Fruit fly (Drosophila melanogaster) whole organism, wandering third instar larva: ENCODE measurements around the gene Dlg5.
A peak's percentile ranks its signal among the peaks of the same experiment; 100 is the strongest.

ENCODE experiments used
- Abd-B ChIP-seq: fragments of >200 bp; optimal IDR thresholded peaks from 2 replicates; lab custom pipeline; 2017; ENCODE audit warnings: missing biosample characterization, missing genetic modification characterization
- CG9705 ChIP-seq: fragments of 200-800 bp; sonication (Bioruptor generic); optimal IDR thresholded peaks from 2 replicates; lab custom pipeline; 2018; ENCODE audit warnings: missing biosample characterization, mild to moderate bottlenecking, missing genetic modification characterization
- CrebA ChIP-seq: fragments of 200-800 bp; sonication (Bioruptor generic); optimal IDR thresholded peaks from 2 replicates; lab custom pipeline; 2016; ENCODE audit warnings: missing biosample characterization, mild to moderate bottlenecking, missing genetic modification characterization, borderline replicate concordance
- Dfd ChIP-seq: fragments of >200 bp; optimal IDR thresholded peaks from 2 replicates; lab custom pipeline; 2017; ENCODE audit warnings: missing biosample characterization, missing genetic modification characterization
- Dif ChIP-seq: fragments of 200-275, 200-300 bp; sonication (Bioruptor generic); optimal IDR thresholded peaks from 2 replicates; lab custom pipeline; 2018; ENCODE audit warnings: missing biosample characterization, missing genetic modification characterization; ENCODE audit not compliant: partially characterized antibody
- GATAd ChIP-seq: sonication (Bioruptor generic); optimal IDR thresholded peaks from 2 replicates; lab custom pipeline; 2016; ENCODE audit warnings: missing biosample characterization, missing genetic modification characterization
- HLH106 ChIP-seq: fragments of 200-800 bp; optimal IDR thresholded peaks from 3 replicates; lab custom pipeline; 2019; ENCODE audit warnings: missing biosample characterization, mild to moderate bottlenecking, missing genetic modification characterization, moderate library complexity
- Hr78 ChIP-seq: fragments of >200 bp; optimal IDR thresholded peaks from 2 replicates; lab custom pipeline; 2017; ENCODE audit warnings: missing biosample characterization, missing genetic modification characterization
- Hr83 ChIP-seq: fragments of 200-300 bp; sonication (Bioruptor generic); optimal IDR thresholded peaks from 2 replicates; lab custom pipeline; 2016; ENCODE audit warnings: missing biosample characterization, mild to moderate bottlenecking, missing genetic modification characterization, moderate library complexity; ENCODE audit not compliant: poor library complexity, severe bottlenecking
- Jra ChIP-seq: sonication (Bioruptor generic); optimal IDR thresholded peaks from 2 replicates; lab custom pipeline; 2016; ENCODE audit warnings: missing biosample characterization, missing genetic modification characterization
- Mio ChIP-seq: sonication (Bioruptor generic); optimal IDR thresholded peaks from 2 replicates; lab custom pipeline; 2016; ENCODE audit warnings: missing biosample characterization, missing genetic modification characterization
- Myc ChIP-seq: fragments of >200 bp; optimal IDR thresholded peaks from 2 replicates; lab custom pipeline; 2017
- N ChIP-seq: fragments of >200 bp; optimal IDR thresholded peaks from 2 replicates; lab custom pipeline; 2018; ENCODE audit warnings: missing biosample characterization, missing external identifiers, missing genetic modification characterization
- OdsH ChIP-seq: fragments of 200-800 bp; sonication (Bioruptor generic); optimal IDR thresholded peaks from 2 replicates; lab custom pipeline; 2016; ENCODE audit warnings: missing biosample characterization, mild to moderate bottlenecking, missing genetic modification characterization
- Vsx2 ChIP-seq: fragments of 200-300, 225-300 bp; sonication (Bioruptor generic); optimal IDR thresholded peaks from 2 replicates; lab custom pipeline; 2018; ENCODE audit warnings: missing biosample characterization, missing genetic modification characterization; ENCODE audit not compliant: partially characterized antibody
- br ChIP-seq: fragments of 200-800 bp; sonication (Bioruptor generic); optimal IDR thresholded peaks from 2 replicates; lab custom pipeline; 2016; ENCODE audit warnings: missing biosample characterization, missing genetic modification characterization
- brk ChIP-seq: fragments of 200-800 bp; sonication (Bioruptor generic); optimal IDR thresholded peaks from 2 replicates; lab custom pipeline; 2016; ENCODE audit warnings: missing biosample characterization, mild to moderate bottlenecking, missing genetic modification characterization
- dl ChIP-seq, 2 experiments: fragments of 175-275, 200-275 bp in 1 of 2; fragments of 200-275 bp in 1 of 2; sonication (Bioruptor generic); optimal IDR thresholded peaks; lab custom pipeline; 2018; ENCODE audit warnings: mild to moderate bottlenecking in 2 of 2, missing biosample characterization in 2 of 2, missing genetic modification characterization in 2 of 2, moderate library complexity in 2 of 2; ENCODE audit not compliant: partially characterized antibody in 2 of 2, insufficient read depth in 1 of 2
- dmrt93B ChIP-seq: fragments of 200-800 bp; sonication (Bioruptor generic); optimal IDR thresholded peaks from 2 replicates; lab custom pipeline; 2018; ENCODE audit warnings: missing biosample characterization, mild to moderate bottlenecking, missing genetic modification characterization
- dsf ChIP-seq: sonication (Bioruptor generic); optimal IDR thresholded peaks from 2 replicates; lab custom pipeline; 2016; ENCODE audit warnings: missing biosample characterization, missing genetic modification characterization, borderline replicate concordance
- ey ChIP-seq: fragments of 200-800 bp; sonication (Bioruptor generic); optimal IDR thresholded peaks from 2 replicates; lab custom pipeline; 2016; ENCODE audit warnings: missing biosample characterization, missing genetic modification characterization
- fru ChIP-seq: fragments of 200-800 bp; sonication (Bioruptor generic); optimal IDR thresholded peaks from 3 replicates; lab custom pipeline; 2016; ENCODE audit warnings: missing biosample characterization, mild to moderate bottlenecking, missing genetic modification characterization
- h ChIP-seq: fragments of 200-800 bp; sonication (Bioruptor generic); optimal IDR thresholded peaks from 3 replicates; lab custom pipeline; 2016; ENCODE audit warnings: missing biosample characterization, mild to moderate bottlenecking, missing genetic modification characterization
- jim ChIP-seq: fragments of 175-275, 200-325 bp; sonication (Bioruptor generic); optimal IDR thresholded peaks from 2 replicates; lab custom pipeline; 2016; ENCODE audit warnings: missing biosample characterization, mild to moderate bottlenecking, missing genetic modification characterization
- psq ChIP-seq: fragments of 200-800 bp; sonication (Bioruptor generic); optimal IDR thresholded peaks from 3 replicates; lab custom pipeline; 2017; ENCODE audit warnings: missing biosample characterization, mild to moderate bottlenecking, missing genetic modification characterization, moderate library complexity
- rgr ChIP-seq: fragments of 200-800 bp; sonication (Bioruptor generic); optimal IDR thresholded peaks from 3 replicates; lab custom pipeline; 2016; ENCODE audit warnings: missing biosample characterization, mild to moderate bottlenecking, missing genetic modification characterization
- sage ChIP-seq: fragments of 200-800 bp; sonication (Bioruptor generic); optimal IDR thresholded peaks from 2 replicates; lab custom pipeline; 2016; ENCODE audit warnings: missing biosample characterization, mild to moderate bottlenecking, missing genetic modification characterization
- tai ChIP-seq: sonication (Bioruptor generic); optimal IDR thresholded peaks from 2 replicates; lab custom pipeline; 2016; ENCODE audit warnings: missing biosample characterization, missing genetic modification characterization
- usp ChIP-seq: fragments of >200 bp; optimal IDR thresholded peaks from 2 replicates; lab custom pipeline; 2017; ENCODE audit warnings: missing biosample characterization, missing genetic modification characterization
- woc ChIP-seq: sonication (Bioruptor generic); optimal IDR thresholded peaks from 2 replicates; lab custom pipeline; 2016; ENCODE audit warnings: missing biosample characterization, mild to moderate bottlenecking, missing genetic modification characterization

Gene Dlg5

DNA sequence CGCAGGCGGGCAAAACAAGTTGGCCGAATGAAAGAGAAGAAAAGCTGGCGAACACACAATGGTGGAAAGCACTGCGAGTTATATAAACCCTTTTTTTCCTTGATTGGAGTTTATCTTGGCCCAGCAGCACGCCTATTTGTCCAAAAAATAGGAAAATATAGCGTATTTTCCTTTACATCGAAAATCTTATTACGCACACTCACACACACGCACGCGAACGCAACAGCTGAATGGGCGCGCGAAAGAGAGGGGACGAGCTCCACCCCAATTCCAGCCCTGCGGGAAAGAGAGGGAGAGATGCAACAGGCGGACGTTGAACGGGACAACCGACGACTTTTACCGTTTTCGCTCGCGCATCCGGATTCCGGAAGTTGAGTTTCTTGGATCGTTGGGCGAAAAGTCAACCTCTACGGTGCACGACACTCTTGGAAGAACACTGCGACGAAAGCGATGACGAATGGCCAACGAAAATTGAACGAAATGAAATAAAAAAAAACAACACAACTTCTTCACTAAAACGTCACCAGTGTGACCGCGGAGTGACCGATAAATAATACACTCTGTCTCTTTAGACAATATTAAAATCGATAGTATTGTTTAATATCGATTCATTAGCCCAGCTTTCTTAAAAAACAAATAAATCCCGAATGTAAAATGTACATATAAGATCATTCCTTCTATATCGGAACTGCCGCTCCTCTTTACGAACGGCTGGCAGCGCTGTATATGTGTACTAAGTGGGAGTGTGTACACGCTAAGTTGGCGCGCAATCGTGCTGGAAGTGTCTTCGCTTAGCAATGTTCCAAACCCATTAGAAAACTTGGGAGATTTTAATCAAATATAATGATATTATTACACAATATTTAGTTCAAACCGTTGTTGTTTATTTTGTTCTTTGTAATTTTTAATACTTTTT is at the start of gene Dlg5, which contains the start of gene CG4970:
Gene Dlg5 (minus strand): TSS at position 556 of the 916 bp plus-strand sequence.
Gene CG4970 (plus strand): TSS at position 866 of the 916 bp plus-strand sequence.
- TF ChIP-seq Myc (lab: Kevin White, UChicago) = peak; percentile 58
- TF ChIP-seq N (GFP tag; lab: Kevin White, UChicago) = peak; percentile 75
- no peak for TF ChIP-seq Vsx2 (GFP tag; lab: Kevin White, UChicago)
- peak; percentile 55 for TF ChIP-seq Abd-B (GFP tag; lab: Kevin White, UChicago)
- peak; percentile 1 for TF ChIP-seq Jra (GFP tag; lab: Kevin White, UChicago)
- no peak for TF ChIP-seq Hr78
- TF ChIP-seq jim (GFP tag; lab: Kevin White, UChicago) = peak; percentile 40
- TF ChIP-seq, all 38 proteins: peak for 5

DNA sequence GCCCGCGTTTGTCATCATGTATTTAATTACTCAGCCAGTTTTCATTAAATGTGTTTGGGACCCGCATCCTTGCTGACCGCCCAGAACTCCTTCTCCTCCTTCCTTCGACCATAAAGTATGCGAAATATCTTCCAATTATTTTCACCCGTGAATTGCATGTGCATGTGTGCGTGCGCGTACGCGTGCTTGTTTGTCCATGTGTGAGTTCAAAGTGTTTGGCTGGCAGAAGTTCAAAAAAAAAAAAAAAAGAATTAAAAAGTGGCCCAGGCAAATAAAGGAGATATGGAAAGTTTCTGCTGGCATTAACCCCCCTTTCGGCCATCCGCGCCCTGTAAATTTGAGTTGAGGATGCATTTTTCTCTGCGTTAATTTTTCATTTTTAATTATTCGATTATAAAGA is 36.9 kb upstream of the Dlg5 start:
- TF ChIP-seq CrebA (GFP tag; lab: Kevin White, UChicago) (no peak), dsf (GFP tag; lab: Kevin White, UChicago) (no peak), N (GFP tag; lab: Kevin White, UChicago) (no peak), GATAd (GFP tag; lab: Kevin White, UChicago) (no peak), Dif (no peak), rgr (no peak), jim (GFP tag; lab: Kevin White, UChicago) (no peak), Vsx2 (GFP tag; lab: Kevin White, UChicago) (no peak), brk (GFP tag; lab: Kevin White, UChicago) (no peak), Dfd (GFP tag; lab: Kevin White, UChicago) (no peak), CG9705 (GFP tag; lab: Kevin White, UChicago) (no peak), tai (GFP tag; lab: Kevin White, UChicago) (no peak)
- TF ChIP-seq, all 38 proteins: peak for 0

DNA sequence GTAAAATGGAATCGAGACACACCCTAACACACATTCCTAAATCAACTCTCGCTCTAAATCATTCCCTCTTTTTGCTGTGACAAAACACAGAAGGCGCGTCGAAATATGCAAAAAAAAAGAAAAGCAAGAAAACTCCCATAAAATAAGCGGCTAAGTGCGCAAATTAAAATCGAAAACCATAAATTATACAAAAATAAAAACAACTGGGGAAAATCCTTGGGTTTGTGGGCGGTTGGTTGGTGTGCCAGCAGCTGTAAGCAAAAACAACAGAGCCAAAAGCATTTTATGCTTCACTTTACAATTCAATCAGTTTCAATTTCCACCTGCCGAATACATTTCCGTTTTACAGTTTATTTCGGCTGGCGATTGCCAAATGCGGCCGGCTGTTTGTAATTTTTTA is 19.0 kb upstream of the Dlg5 start, which contains the start of gene CG43438:
Gene CG43438 (plus strand): TSS at position 301 of the 400 bp plus-strand sequence.
- no peak for TF ChIP-seq HLH106 (tag; lab: Kevin White, UChicago)
- TF ChIP-seq brk (GFP tag; lab: Kevin White, UChicago) = no peak

DNA sequence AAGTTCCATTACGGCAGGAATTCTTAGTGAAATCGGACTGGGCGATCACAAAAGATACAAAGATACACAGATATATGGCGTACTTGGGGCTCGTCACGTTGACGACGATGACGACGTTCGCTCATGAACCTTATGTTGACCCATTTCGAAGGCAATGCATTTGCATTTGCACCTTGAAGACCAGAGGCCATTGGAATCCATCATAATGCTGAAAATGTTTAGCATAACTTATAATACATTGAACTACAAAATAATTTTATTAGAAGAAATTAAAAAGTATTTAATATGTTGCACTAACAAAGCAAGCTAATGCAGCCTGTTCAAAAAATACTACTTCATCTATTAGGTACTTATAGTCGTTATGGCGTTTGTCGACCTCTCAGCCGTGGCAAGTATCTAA is 14.6 kb upstream of the Dlg5 start, which contains the start of gene CG34162:
Gene CG34162 (plus strand): TSS at position 301 of the 400 bp plus-strand sequence.
- TF ChIP-seq dmrt93B (GFP tag; lab: Kevin White, UChicago) (no peak), rgr (no peak), h (GFP tag; lab: Kevin White, UChicago) (no peak), Abd-B (GFP tag; lab: Kevin White, UChicago) (no peak), Dfd (GFP tag; lab: Kevin White, UChicago) (no peak), Myc (lab: Kevin White, UChicago) (no peak), HLH106 (tag; lab: Kevin White, UChicago) (no peak), OdsH (GFP tag; lab: Kevin White, UChicago) (no peak), Jra (GFP tag; lab: Kevin White, UChicago) (no peak), psq (GFP tag; lab: Kevin White, UChicago) (no peak), brk (GFP tag; lab: Kevin White, UChicago) (no peak), tai (GFP tag; lab: Kevin White, UChicago) (no peak), CG9705 (GFP tag; lab: Kevin White, UChicago) (no peak), br (GFP tag; lab: Kevin White, UChicago) (no peak), woc (GFP tag; lab: Kevin White, UChicago) (no peak), ey (GFP tag; lab: Kevin White, UChicago) (no peak), dl (GFP tag; optimal IDR thresholded peaks at IDR 0.05; lab: Kevin White, UChicago; ENCODE audit: insufficient read depth in 1 of 2, partially characterized antibody in 2 of 2) (no peak)

DNA sequence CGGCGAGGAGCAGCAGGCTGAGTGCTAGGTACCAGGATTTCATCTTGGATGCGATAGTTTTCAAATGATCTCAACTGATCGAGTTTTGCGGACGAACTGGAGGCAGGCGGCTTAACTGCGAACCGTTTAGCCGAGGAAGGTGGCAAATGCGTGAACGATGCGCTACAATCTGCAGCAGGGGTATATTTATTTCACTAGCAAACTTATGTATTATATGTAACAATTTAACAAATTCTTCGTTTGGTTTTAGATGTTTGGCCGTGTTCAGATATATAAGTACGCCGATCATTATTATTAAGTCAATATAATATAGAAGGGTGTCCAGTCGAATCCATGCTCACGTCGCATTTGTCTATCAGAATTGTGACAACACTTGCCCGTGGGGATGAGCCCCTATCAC is 14.1 kb upstream of the Dlg5 start, which contains the start of gene CG31706:
Gene CG31706 (minus strand): TSS at position 101 of the 400 bp plus-strand sequence.
- no peak for TF ChIP-seq dmrt93B (GFP tag; lab: Kevin White, UChicago)

DNA sequence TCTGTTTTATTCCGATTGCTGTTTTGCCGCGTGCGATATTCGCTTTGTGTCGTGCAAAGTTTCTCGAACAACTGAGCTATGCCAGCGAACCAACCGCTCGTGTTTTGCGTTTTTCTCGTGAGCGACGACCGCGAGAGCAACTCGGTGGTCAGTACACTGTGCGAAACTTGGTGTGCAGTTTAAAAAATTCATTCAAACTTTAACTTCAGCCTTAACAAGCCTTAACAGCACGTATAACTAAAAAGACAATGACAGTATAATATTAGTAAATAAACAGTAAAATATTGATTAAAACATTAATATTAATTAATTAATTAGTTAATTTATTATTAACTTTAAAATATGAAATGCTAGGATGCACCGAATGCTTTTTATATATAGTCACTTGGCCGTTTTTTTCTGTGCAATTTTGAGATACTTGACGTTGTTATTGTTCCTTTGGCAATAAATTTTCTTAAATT is 11.3 kb upstream of the Dlg5 start, which contains the start of gene CG31705:
Gene CG31705 (minus strand): TSS at position 77 of the 461 bp plus-strand sequence.
- TF ChIP-seq Hr83 (GFP tag; lab: Kevin White, UChicago) = no peak
- no peak for TF ChIP-seq ey (GFP tag; lab: Kevin White, UChicago)
- peak; percentile 64 for TF ChIP-seq HLH106 (tag; lab: Kevin White, UChicago)
- TF ChIP-seq dmrt93B (GFP tag; lab: Kevin White, UChicago) = peak; percentile 69
- TF ChIP-seq psq (GFP tag; lab: Kevin White, UChicago) = peak; percentile 60
- peak; percentile 23 for TF ChIP-seq Dif
- peak; percentile 51 for TF ChIP-seq Dfd (GFP tag; lab: Kevin White, UChicago)
- peak; percentile 12 for TF ChIP-seq h (GFP tag; lab: Kevin White, UChicago)
- no peak for TF ChIP-seq jim (GFP tag; lab: Kevin White, UChicago)
- TF ChIP-seq dsf (GFP tag; lab: Kevin White, UChicago) = no peak
- no peak for TF ChIP-seq N (GFP tag; lab: Kevin White, UChicago)
- TF ChIP-seq Abd-B (GFP tag; lab: Kevin White, UChicago) = no peak
- TF ChIP-seq Mio (GFP tag; lab: Kevin White, UChicago) = no peak
- TF ChIP-seq GATAd (GFP tag; lab: Kevin White, UChicago) = no peak
- TF ChIP-seq Vsx2 (GFP tag; lab: Kevin White, UChicago) = no peak
- TF ChIP-seq CrebA (GFP tag; lab: Kevin White, UChicago) = no peak
- no peak for TF ChIP-seq CG9705 (GFP tag; lab: Kevin White, UChicago)
- no peak for TF ChIP-seq dl (GFP tag; optimal IDR thresholded peaks at IDR 0.05; lab: Kevin White, UChicago; ENCODE audit: insufficient read depth in 1 of 2, partially characterized antibody in 2 of 2)
- no peak for TF ChIP-seq sage (GFP tag; lab: Kevin White, UChicago)
- TF ChIP-seq Hr78 = no peak
- no peak for TF ChIP-seq Myc (lab: Kevin White, UChicago)
- no peak for TF ChIP-seq woc (GFP tag; lab: Kevin White, UChicago)
- peak; percentile 13 for TF ChIP-seq fru
- no peak for TF ChIP-seq usp (GFP tag; lab: Kevin White, UChicago)
- peak; percentile 51 for TF ChIP-seq rgr
